Worm (Caenorhabditis elegans) whole organism, L4 larva: Measurements from ENCODE around the gene C30F2.4.

Experiments
- F10B5.3 ChIP-seq: sonication (generic microtip); optimal IDR thresholded peaks from 2 replicates; lab custom pipeline; 2016; ENCODE audit warnings: mild to moderate bottlenecking, missing genetic modification characterization, missing compliant biosample characterization
- F26F4.8 ChIP-seq: fragments of 200-800 bp; sonication (Bioruptor generic); conservative IDR thresholded peaks from 2 replicates; pipeline ENCODE4 v1.3.6; 2022; ENCODE audit warnings: missing genetic modification characterization, missing compliant biosample characterization
- F49E8.2 ChIP-seq: sonication (generic microtip); optimal IDR thresholded peaks from 2 replicates; lab custom pipeline; 2016; ENCODE audit warnings: missing compliant biosample characterization, mild to moderate bottlenecking, missing genetic modification characterization, borderline replicate concordance
- ZK337.2 ChIP-seq: fragments of 200-800 bp; sonication (Bioruptor generic); IDR thresholded peaks from 2 replicates; pipeline ENCODE4 v1.3.6; 2022; ENCODE audit warnings: missing genetic modification reagents, missing genetic modification characterization, missing compliant biosample characterization
- aha-1 ChIP-seq: fragments of 150-350 bp; peaks from one replicate; lab custom pipeline; 2014; ENCODE audit warnings: missing biosample characterization, missing genetic modification characterization
- ama-1 ChIP-seq: fragments of 150-350 bp; optimal IDR thresholded peaks from 2 replicates; lab custom pipeline; 2014; ENCODE audit warnings: inconsistent platforms, mixed read lengths
- ces-1 ChIP-seq: fragments of 150-350 bp; sonication (generic microtip); optimal IDR thresholded peaks from 4 replicates; lab custom pipeline; 2014; ENCODE audit warnings: missing biosample characterization, missing genetic modification reagents, missing genetic modification characterization
- daf-16 ChIP-seq, 3 experiments: sonication (generic microtip); optimal IDR thresholded peaks; 2 replicates each; lab custom pipeline; 2016 to 2017; ENCODE audit warnings: missing genetic modification characterization in 3 of 3, missing genetic modification reagents in 3 of 3, mild to moderate bottlenecking in 2 of 3, missing compliant biosample characterization in 2 of 3, missing biosample characterization in 1 of 3, moderate library complexity in 1 of 3
- daf-8 ChIP-seq: fragments of 200-800 bp; sonication (Bioruptor generic); IDR thresholded peaks from 2 replicates; pipeline ENCODE4 v1.3.6; 2022; ENCODE audit warnings: missing genetic modification characterization, missing compliant biosample characterization
- dmd-6 ChIP-seq: fragments of 200-800 bp; sonication (Bioruptor generic); IDR thresholded peaks from 2 replicates; pipeline ENCODE4 v1.3.6; 2022; ENCODE audit warnings: missing genetic modification reagents, missing genetic modification characterization, missing compliant biosample characterization
- gei-8 ChIP-seq: fragments of 200-800 bp; sonication (Bioruptor generic); optimal IDR thresholded peaks from 2 replicates; lab custom pipeline; 2018; ENCODE audit warnings: mild to moderate bottlenecking, missing genetic modification characterization, missing compliant biosample characterization
- hif-1 ChIP-seq, 2 experiments: sonication (generic microtip); optimal IDR thresholded peaks; 2 replicates each; lab custom pipeline; 2016 to 2017; ENCODE audit warnings: missing compliant biosample characterization in 2 of 2, missing genetic modification characterization in 2 of 2, missing genetic modification reagents in 2 of 2, missing genotype in 2 of 2, mild to moderate bottlenecking in 1 of 2
- hlh-11 ChIP-seq: fragments of 200-800 bp; sonication (Bioruptor generic); optimal IDR thresholded peaks from 2 replicates; lab custom pipeline; 2018; ENCODE audit warnings: mild to moderate bottlenecking, missing genetic modification characterization, missing compliant biosample characterization
- lin-1 ChIP-seq: fragments of 200-800 bp; sonication (Bioruptor generic); IDR thresholded peaks from 2 replicates; pipeline ENCODE4 v1.3.6; 2022; ENCODE audit warnings: missing genetic modification reagents, missing genetic modification characterization, missing compliant biosample characterization
- lin-13 ChIP-seq: fragments of 150-350 bp; optimal IDR thresholded peaks from 2 replicates; lab custom pipeline; 2014; ENCODE audit warnings: missing biosample characterization, missing genetic modification reagents, missing genetic modification characterization
- lir-3 ChIP-seq: sonication (generic microtip); optimal IDR thresholded peaks from 2 replicates; lab custom pipeline; 2016; ENCODE audit warnings: mild to moderate bottlenecking, missing genetic modification characterization, missing compliant biosample characterization
- lsy-2 ChIP-seq, 2 experiments: fragments of 150-350 bp in 1 of 2; sonication (generic microtip) in 1 of 2; optimal IDR thresholded peaks; 2 replicates each; lab custom pipeline; 2014 to 2017; ENCODE audit warnings: missing biosample characterization in 2 of 2, missing genetic modification characterization in 2 of 2
- mdt-29 ChIP-seq: fragments of 200-800 bp; sonication (Bioruptor generic); IDR thresholded peaks from 2 replicates; pipeline ENCODE4 v1.3.6; 2022; ENCODE audit warnings: missing genetic modification reagents, missing genetic modification characterization, missing compliant biosample characterization
- mep-1 ChIP-seq: fragments of 150-350 bp; sonication (generic microtip); optimal IDR thresholded peaks from 3 replicates; lab custom pipeline; 2014; ENCODE audit warnings: missing biosample characterization, missing genetic modification characterization
- mxl-3 ChIP-seq: fragments of 200-800 bp; sonication (Bioruptor generic); optimal IDR thresholded peaks from 2 replicates; lab custom pipeline; 2018; ENCODE audit warnings: mild to moderate bottlenecking, missing genetic modification characterization, missing compliant biosample characterization
- nhr-11 ChIP-seq: fragments of 150-350 bp; optimal IDR thresholded peaks from 2 replicates; lab custom pipeline; 2014; ENCODE audit warnings: missing biosample characterization, missing genetic modification characterization
- nhr-111 ChIP-seq: fragments of 200-800 bp; sonication (Bioruptor generic); optimal IDR thresholded peaks from 2 replicates; lab custom pipeline; 2018; ENCODE audit warnings: mild to moderate bottlenecking, missing genetic modification characterization, missing compliant biosample characterization
- nhr-28 ChIP-seq: fragments of 150-350 bp; optimal IDR thresholded peaks from 2 replicates; lab custom pipeline; 2014; ENCODE audit warnings: missing biosample characterization, missing genetic modification characterization
- nhr-41 ChIP-seq: fragments of 200-800 bp; sonication (Bioruptor generic); IDR thresholded peaks from 2 replicates; pipeline ENCODE4 v1.3.6; 2022; ENCODE audit warnings: missing genetic modification reagents, missing genetic modification characterization, missing compliant biosample characterization
- nhr-42 ChIP-seq: fragments of 200-800 bp; sonication (Bioruptor generic); IDR thresholded peaks from 2 replicates; pipeline ENCODE4 v1.3.6; 2022; ENCODE audit warnings: missing genetic modification characterization, missing compliant biosample characterization
- pha-4 ChIP-seq, 2 experiments: fragments of 150-350 bp in 1 of 2; fragments of 200-800 bp in 1 of 2; sonication (Bioruptor generic) in 1 of 2; IDR thresholded peaks in 1 of 2; optimal IDR thresholded peaks in 1 of 2; 2 replicates each; pipeline versions ENCODE4 v1.3.6 to Lab custom; 2014 to 2022; ENCODE audit warnings: missing genetic modification characterization in 2 of 2, missing genetic modification reagents in 2 of 2, missing biosample characterization in 1 of 2, missing compliant biosample characterization in 1 of 2
- php-3 ChIP-seq: fragments of 200-800 bp; sonication (Bioruptor generic); IDR thresholded peaks from 2 replicates; pipeline ENCODE4 v1.3.6; 2022; ENCODE audit warnings: missing genetic modification reagents, missing genetic modification characterization, missing compliant biosample characterization
- pqm-1 ChIP-seq: sonication (generic microtip); optimal IDR thresholded peaks from 2 replicates; lab custom pipeline; 2017; ENCODE audit warnings: missing biosample characterization, missing genetic modification characterization
- rbr-2 ChIP-seq: sonication (generic microtip); optimal IDR thresholded peaks from 2 replicates; lab custom pipeline; 2016; ENCODE audit warnings: missing genotype, missing genetic modification characterization, missing compliant biosample characterization
- saeg-2 ChIP-seq: fragments of 200-800 bp; sonication (Bioruptor generic); IDR thresholded peaks from 2 replicates; pipeline ENCODE4 v1.3.6; 2022; ENCODE audit warnings: missing genetic modification reagents, missing genetic modification characterization, missing compliant biosample characterization
- snpc-1.2 ChIP-seq: fragments of 200-800 bp; sonication (Bioruptor generic); IDR thresholded peaks from 2 replicates; pipeline ENCODE4 v1.3.6; 2022; ENCODE audit warnings: missing genetic modification reagents, missing genetic modification characterization, missing compliant biosample characterization
- snpc-4 ChIP-seq: fragments of 150-350 bp; optimal IDR thresholded peaks from 2 replicates; lab custom pipeline; 2014; ENCODE audit warnings: missing biosample characterization, missing genetic modification characterization
- spr-1 ChIP-seq: sonication (generic microtip); optimal IDR thresholded peaks from 2 replicates; lab custom pipeline; 2016; ENCODE audit warnings: mild to moderate bottlenecking, missing genetic modification characterization, missing compliant biosample characterization
- tag-97 ChIP-seq: fragments of 200-800 bp; sonication (Bioruptor generic); IDR thresholded peaks from 2 replicates; pipeline ENCODE4 v1.3.6; 2022; ENCODE audit warnings: missing genetic modification characterization, missing compliant biosample characterization
- unc-39 ChIP-seq: sonication (generic microtip); optimal IDR thresholded peaks from 2 replicates; lab custom pipeline; 2017; ENCODE audit warnings: missing biosample characterization, missing genetic modification characterization
- vab-7 ChIP-seq: fragments of 200-800 bp; sonication (Bioruptor generic); IDR thresholded peaks from 2 replicates; pipeline ENCODE4 v1.3.6; 2022; ENCODE audit warnings: missing genetic modification reagents, missing genetic modification characterization, missing compliant biosample characterization
- zfp-2 ChIP-seq: sonication (generic microtip); optimal IDR thresholded peaks from 2 replicates; lab custom pipeline; 2016; ENCODE audit warnings: mild to moderate bottlenecking, missing genetic modification characterization, missing compliant biosample characterization
- ztf-7 ChIP-seq: fragments of 150-350 bp; optimal IDR thresholded peaks from 2 replicates; lab custom pipeline; 2014; ENCODE audit warnings: missing biosample characterization, missing genetic modification characterization

C30F2.4 gene

ce11 chrX:16098104-16098638 lies 21.8 kb upstream of the C30F2.4 start:
- TF ChIP-seq dmd-6 (0 out of 2 replicates have a peak, but pooled peaks have one; percentile 12), vab-7 (GFP tag; lab: Robert Waterston, UW) (no peak), F49E8.2 (no peak), hlh-11 (tag; lab: Kevin White, UChicago) (peak; percentile 39), ces-1 (GFP tag; lab: Kevin White, UChicago) (no peak), hif-1 (tag; optimal IDR thresholded peaks at IDR 0.05; lab: Kevin White, UChicago) (peak in 1 of 2 experiments; percentile 11), nhr-11 (peak; percentile 55), aha-1 (tag; lab: Kevin White, UChicago) (peak; percentile 77), F26F4.8 (GFP tag; lab: Robert Waterston, UW) (no peak), ZK337.2 (GFP tag; lab: Robert Waterston, UW) (no peak), daf-8 (GFP tag; lab: Robert Waterston, UW) (no peak), F10B5.3 (tag; lab: Kevin White, UChicago) (no peak), snpc-1.2 (GFP tag; lab: Robert Waterston, UW) (no peak), ama-1 (no peak), lir-3 (tag; lab: Kevin White, UChicago) (no peak), nhr-28 (tag; lab: Kevin White, UChicago) (peak; percentile 24)

- TF ChIP-seq pha-4 (GFP tag; IDR thresholded peaks at IDR 0.05; lab: Robert Waterston, UW) (no peak), pha-4 (tag; optimal IDR thresholded peaks at IDR 0.05; lab: Kevin White, UChicago) (no peak), aha-1 (tag; lab: Kevin White, UChicago) (peak; percentile 1)
- TF ChIP-seq, all 104 proteins: peak for 1
Measured at ce11 chrX:16094370-16094769, 18.0 kb upstream of the C30F2.4 start, which contains the start of gene C30F2.5. Gene C30F2.5, plus strand, starts transcription at chrX:16094670.

ce11 chrX:16091166-16091565 lies 14.8 kb upstream of the C30F2.4 start:
- TF ChIP-seq php-3 (GFP tag; lab: Robert Waterston, UW) = 0 out of 2 replicates have a peak, but pooled peaks have one; percentile 18
- TF ChIP-seq saeg-2 (GFP tag; lab: Robert Waterston, UW) = 0 out of 2 replicates have a peak, but pooled peaks have one; percentile 14
- peak; percentile 35 for TF ChIP-seq hlh-11 (tag; lab: Kevin White, UChicago)
- no peak for TF ChIP-seq lir-3 (tag; lab: Kevin White, UChicago)
- no peak for TF ChIP-seq lin-1 (GFP tag; lab: Robert Waterston, UW)
- TF ChIP-seq unc-39 = no peak
- TF ChIP-seq nhr-41 (GFP tag; lab: Robert Waterston, UW) = 0 out of 2 replicates have a peak, but pooled peaks have one; percentile 23
- no peak for TF ChIP-seq tag-97
- TF ChIP-seq F10B5.3 (tag; lab: Kevin White, UChicago) = no peak
- TF ChIP-seq snpc-4 (tag; lab: Kevin White, UChicago) = peak; percentile 1

ce11 chrX:16087842-16088241 lies 11.5 kb upstream of the C30F2.4 start:
- TF ChIP-seq F10B5.3 (tag; lab: Kevin White, UChicago) (no peak), nhr-28 (tag; lab: Kevin White, UChicago) (peak; percentile 30), hlh-11 (tag; lab: Kevin White, UChicago) (peak; percentile 44), F26F4.8 (GFP tag; lab: Robert Waterston, UW) (no peak), nhr-111 (GFP tag; lab: Kevin White, UChicago) (no peak), pqm-1 (tag; lab: Kevin White, UChicago) (peak; percentile 12), snpc-4 (tag; lab: Kevin White, UChicago) (no peak), lsy-2 (tag; optimal IDR thresholded peaks at IDR 0.05; lab: Kevin White, UChicago) (no peak), ztf-7 (no peak), gei-8 (no peak), mxl-3 (GFP tag; lab: Kevin White, UChicago) (no peak), daf-16 (GFP tag; optimal IDR thresholded peaks at IDR 0.05; lab: Kevin White, UChicago) (no peak), daf-16 (tag; optimal IDR thresholded peaks at IDR 0.05; lab: Kevin White, UChicago) (peak; percentile 70), rbr-2 (tag; lab: Kevin White, UChicago) (no peak), mdt-29 (GFP tag; lab: Robert Waterston, UW) (no peak), zfp-2 (tag; lab: Kevin White, UChicago) (no peak), spr-1 (tag; lab: Kevin White, UChicago) (no peak), nhr-42 (GFP tag; lab: Robert Waterston, UW) (no peak), php-3 (GFP tag; lab: Robert Waterston, UW) (no peak), mep-1 (no peak), lin-13 (GFP tag; lab: Kevin White, UChicago) (no peak)
- TF ChIP-seq, all 104 proteins: peak for 4
